Worm (Caenorhabditis elegans) whole organism, mixed stage, embryonic: ENCODE data around the gene F20D6.2.

ENCODE experiments used
- M03D4.4 ChIP-seq: sonication (generic microtip); optimal IDR thresholded peaks from 2 replicates; lab custom pipeline; 2017; ENCODE audit warnings: mild to moderate bottlenecking, missing genetic modification characterization, missing compliant biosample characterization
- bed-3 ChIP-seq: fragments of 200-800 bp; sonication (Bioruptor generic); optimal IDR thresholded peaks from 3 replicates; lab custom pipeline; 2018; ENCODE audit warnings: mild to moderate bottlenecking, missing genetic modification characterization, moderate library complexity, missing compliant biosample characterization
- blmp-1 ChIP-seq: fragments of 150-350 bp; optimal IDR thresholded peaks from 2 replicates; lab custom pipeline; 2014; ENCODE audit warnings: missing biosample characterization, missing genetic modification characterization
- ceh-39 ChIP-seq: fragments of 150-350 bp; optimal IDR thresholded peaks from 2 replicates; lab custom pipeline; 2014; ENCODE audit warnings: missing biosample characterization, missing genetic modification characterization
- ceh-43 ChIP-seq: fragments of 200-800 bp; sonication (Bioruptor generic); optimal IDR thresholded peaks from 2 replicates; lab custom pipeline; 2018; ENCODE audit warnings: mild to moderate bottlenecking, missing genetic modification characterization, moderate library complexity, missing compliant biosample characterization
- ceh-83 ChIP-seq: fragments of 200-800 bp; sonication (Bioruptor generic); optimal IDR thresholded peaks from 2 replicates; lab custom pipeline; 2018; ENCODE audit warnings: mild to moderate bottlenecking, missing genetic modification characterization, missing compliant biosample characterization
- ces-1 ChIP-seq: fragments of 150-350 bp; optimal IDR thresholded peaks from 2 replicates; lab custom pipeline; 2014; ENCODE audit warnings: missing biosample characterization, missing genetic modification reagents, missing genetic modification characterization
- cnd-1 ChIP-seq: fragments of 200-800 bp; sonication (Bioruptor generic); optimal IDR thresholded peaks from 2 replicates; lab custom pipeline; 2018; ENCODE audit warnings: mild to moderate bottlenecking, missing genetic modification characterization, missing compliant biosample characterization
- elt-1 ChIP-seq: sonication (generic microtip); optimal IDR thresholded peaks from 2 replicates; lab custom pipeline; 2017; ENCODE audit warnings: missing genetic modification characterization, mild to moderate bottlenecking, missing compliant biosample characterization, antibody characterized with exemption, moderate library complexity, borderline replicate concordance; ENCODE audit not compliant: insufficient read depth
- elt-3 ChIP-seq: fragments of 150-350 bp; optimal IDR thresholded peaks from 2 replicates; lab custom pipeline; 2014; ENCODE audit warnings: missing biosample characterization, missing genetic modification characterization
- flh-1 ChIP-seq: fragments of 200-800 bp; sonication (Bioruptor generic); optimal IDR thresholded peaks from 2 replicates; lab custom pipeline; 2018; ENCODE audit warnings: mild to moderate bottlenecking, missing genetic modification characterization, moderate library complexity, missing compliant biosample characterization
- lin-13 ChIP-seq: fragments of 150-350 bp; optimal IDR thresholded peaks from 2 replicates; lab custom pipeline; 2014; ENCODE audit warnings: missing biosample characterization, missing genetic modification characterization
- lin-32 ChIP-seq: fragments of 200-800 bp; sonication (Bioruptor generic); optimal IDR thresholded peaks from 2 replicates; lab custom pipeline; 2018; ENCODE audit warnings: mild to moderate bottlenecking, missing genetic modification characterization, missing compliant biosample characterization
- mab-5 ChIP-seq: fragments of 150-350 bp; optimal IDR thresholded peaks from 2 replicates; lab custom pipeline; 2014; ENCODE audit warnings: missing biosample characterization, missing genetic modification characterization
- mep-1 ChIP-seq: fragments of 150-350 bp; optimal IDR thresholded peaks from 2 replicates; lab custom pipeline; 2017; ENCODE audit warnings: missing biosample characterization, missing genetic modification reagents, missing genetic modification characterization, inconsistent platforms
- mls-2 ChIP-seq: sonication (generic microtip); optimal IDR thresholded peaks from 2 replicates; lab custom pipeline; 2016; ENCODE audit warnings: mild to moderate bottlenecking, missing genetic modification characterization, moderate library complexity, missing compliant biosample characterization
- nhr-12 ChIP-seq: fragments of 150-350 bp; optimal IDR thresholded peaks from 2 replicates; lab custom pipeline; 2014; ENCODE audit warnings: missing biosample characterization, missing genetic modification characterization
- nhr-2 ChIP-seq: fragments of 150-350 bp; optimal IDR thresholded peaks from 2 replicates; lab custom pipeline; 2014; ENCODE audit warnings: missing biosample characterization, missing genetic modification characterization
- nhr-237 ChIP-seq: fragments of 150-350 bp; optimal IDR thresholded peaks from 2 replicates; lab custom pipeline; 2014; ENCODE audit warnings: missing biosample characterization, missing genetic modification characterization
- nhr-28 ChIP-seq: fragments of 150-350 bp; optimal IDR thresholded peaks from 2 replicates; lab custom pipeline; 2014; ENCODE audit warnings: missing biosample characterization, missing genetic modification characterization
- nhr-76 ChIP-seq: sonication (generic microtip); optimal IDR thresholded peaks from 2 replicates; lab custom pipeline; 2017; ENCODE audit warnings: missing biosample characterization, missing genetic modification characterization
- pha-4 ChIP-seq: fragments of 150-350 bp; optimal IDR thresholded peaks from 2 replicates; lab custom pipeline; 2018; ENCODE audit warnings: missing biosample characterization, missing genetic modification reagents, missing genetic modification characterization
- sem-2 ChIP-seq: fragments of 200-800 bp; sonication (Bioruptor generic); optimal IDR thresholded peaks from 2 replicates; lab custom pipeline; 2018; ENCODE audit warnings: mild to moderate bottlenecking, missing genetic modification characterization, missing compliant biosample characterization
- snpc-4 ChIP-seq: fragments of 150-350 bp; optimal IDR thresholded peaks from 2 replicates; lab custom pipeline; 2014; ENCODE audit warnings: missing biosample characterization, missing genetic modification characterization
- sptf-1 ChIP-seq: sonication (generic microtip); optimal IDR thresholded peaks from 2 replicates; lab custom pipeline; 2017; ENCODE audit warnings: mild to moderate bottlenecking, missing genetic modification characterization, moderate library complexity, missing compliant biosample characterization
- tbx-8 ChIP-seq: fragments of 200-800 bp; sonication (Bioruptor generic); optimal IDR thresholded peaks from 2 replicates; lab custom pipeline; 2018; ENCODE audit warnings: mild to moderate bottlenecking, missing genetic modification characterization, moderate library complexity, missing compliant biosample characterization
- unc-120 ChIP-seq: sonication (generic microtip); optimal IDR thresholded peaks from 2 replicates; lab custom pipeline; 2017; ENCODE audit warnings: missing genetic modification characterization, missing compliant biosample characterization; ENCODE audit not compliant: poor library complexity, severe bottlenecking
- unc-39 ChIP-seq: fragments of 150-350 bp; optimal IDR thresholded peaks from 2 replicates; lab custom pipeline; 2014; ENCODE audit warnings: missing biosample characterization, missing genetic modification characterization
- unc-62 ChIP-seq: fragments of 150-350 bp; optimal IDR thresholded peaks from 2 replicates; lab custom pipeline; 2014; ENCODE audit warnings: missing biosample characterization, missing genetic modification reagents, missing genetic modification characterization
- zip-8 ChIP-seq: fragments of 150-350 bp; optimal IDR thresholded peaks from 2 replicates; lab custom pipeline; 2014; ENCODE audit warnings: missing biosample characterization, missing genetic modification characterization
- ztf-11 ChIP-seq: fragments of 150-350 bp; optimal IDR thresholded peaks from 2 replicates; lab custom pipeline; 2014; ENCODE audit warnings: missing biosample characterization, missing genetic modification characterization

F20D6.2 gene

DNA sequence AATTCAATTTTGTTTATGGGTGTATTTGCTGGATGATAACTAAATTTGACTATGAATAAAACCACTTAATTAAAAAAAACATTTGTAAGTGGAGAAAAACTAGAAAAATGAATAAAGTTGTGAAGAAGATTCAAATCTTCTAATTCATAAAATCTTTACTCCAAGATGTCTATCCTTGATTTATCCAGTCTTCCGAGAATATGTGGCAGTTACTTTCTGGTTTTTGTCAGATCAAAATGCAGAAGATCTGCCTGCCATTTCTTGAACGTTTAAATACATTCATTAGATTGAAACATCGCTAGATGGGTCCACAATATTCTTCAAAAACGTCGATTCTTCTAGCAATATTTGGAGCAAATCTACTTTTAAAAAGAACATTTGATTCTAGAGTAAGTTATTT lies at the start of gene F20D6.2:
Gene F20D6.2 (plus strand): TSS at position 301 of the 400 bp plus-strand sequence.
- no peak for TF ChIP-seq flh-1
- no peak for TF ChIP-seq pha-4 (tag; lab: Kevin White, UChicago)
- no peak for TF ChIP-seq nhr-12 (tag; lab: Kevin White, UChicago)

DNA sequence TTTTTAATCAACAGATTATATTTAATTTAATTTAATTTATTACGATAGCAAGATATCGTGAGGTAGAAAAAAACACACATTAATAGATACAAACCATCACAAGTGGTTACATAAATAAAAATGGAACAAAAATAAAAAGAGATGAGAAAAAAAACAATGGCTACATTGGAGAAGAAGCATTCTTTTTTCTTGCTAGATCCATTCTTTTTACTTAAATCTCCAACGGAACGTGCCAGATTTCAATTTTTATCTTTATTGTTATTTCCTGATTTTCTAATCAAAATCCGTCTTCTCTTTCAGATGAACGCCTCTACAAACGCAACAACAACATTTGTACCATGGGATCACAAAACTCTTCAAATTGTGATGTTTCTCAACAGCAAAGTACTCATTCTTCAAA lies 42.2 kb upstream of the F20D6.2 start, which contains the start of gene D1014.2:
Gene D1014.2 (plus strand): TSS at position 301 of the 400 bp plus-strand sequence.
- no peak for TF ChIP-seq bed-3 (GFP tag; lab: Kevin White, UChicago)
- no peak for TF ChIP-seq lin-13 (tag; lab: Kevin White, UChicago)
- no peak for TF ChIP-seq ceh-83 (GFP tag; lab: Kevin White, UChicago)
- TF ChIP-seq ceh-43 (GFP tag; lab: Kevin White, UChicago) = no peak

- TF ChIP-seq nhr-2 (no peak), M03D4.4 (tag; lab: Kevin White, UChicago) (no peak), ztf-11 (no peak), snpc-4 (tag; lab: Kevin White, UChicago) (no peak), zip-8 (tag; lab: Kevin White, UChicago) (no peak), ceh-39 (tag; lab: Kevin White, UChicago) (no peak), unc-120 (tag; lab: Kevin White, UChicago) (no peak), lin-13 (tag; lab: Kevin White, UChicago) (no peak), nhr-28 (tag; lab: Kevin White, UChicago) (no peak), ceh-43 (GFP tag; lab: Kevin White, UChicago) (no peak), cnd-1 (no peak), unc-62 (GFP tag; lab: Kevin White, UChicago) (no peak), sem-2 (GFP tag; lab: Kevin White, UChicago) (no peak)
Observed at ce11 chrV:8144515-8144914, 41.3 kb upstream of the F20D6.2 start.

- no peak for TF ChIP-seq zip-8 (tag; lab: Kevin White, UChicago)
- TF ChIP-seq tbx-8 (GFP tag; lab: Kevin White, UChicago) = no peak
- no peak for TF ChIP-seq sptf-1 (tag; lab: Kevin White, UChicago)
- TF ChIP-seq nhr-28 (tag; lab: Kevin White, UChicago) = no peak
- TF ChIP-seq snpc-4 (tag; lab: Kevin White, UChicago) = no peak
- TF ChIP-seq blmp-1 (tag; lab: Kevin White, UChicago) = no peak
- TF ChIP-seq sem-2 (GFP tag; lab: Kevin White, UChicago) = no peak
- no peak for TF ChIP-seq lin-13 (tag; lab: Kevin White, UChicago)
- no peak for TF ChIP-seq elt-3 (tag; lab: Kevin White, UChicago)
- TF ChIP-seq ceh-83 (GFP tag; lab: Kevin White, UChicago) = no peak
- TF ChIP-seq, all 35 proteins: peak for 0
Observed at ce11 chrV:8145329-8145728, 40.5 kb upstream of the F20D6.2 start, which contains the start of gene D1014.13. Gene D1014.13, plus strand, starts transcription at chrV:8145629.

- TF ChIP-seq nhr-76 (tag; lab: Kevin White, UChicago) = no peak
- no peak for TF ChIP-seq sptf-1 (tag; lab: Kevin White, UChicago)
- TF ChIP-seq nhr-12 (tag; lab: Kevin White, UChicago) = no peak
- TF ChIP-seq lin-13 (tag; lab: Kevin White, UChicago) = no peak
- no peak for TF ChIP-seq unc-39 (tag; lab: Kevin White, UChicago)
- TF ChIP-seq flh-1 = no peak
- TF ChIP-seq M03D4.4 (tag; lab: Kevin White, UChicago) = no peak
- TF ChIP-seq mls-2 = no peak
- no peak for TF ChIP-seq lin-32
- TF ChIP-seq zip-8 (tag; lab: Kevin White, UChicago) = no peak
- no peak for TF ChIP-seq mab-5 (tag; lab: Kevin White, UChicago)
- TF ChIP-seq nhr-237 (tag; lab: Kevin White, UChicago) = no peak
- no peak for TF ChIP-seq nhr-28 (tag; lab: Kevin White, UChicago)
- no peak for TF ChIP-seq ceh-39 (tag; lab: Kevin White, UChicago)
- TF ChIP-seq unc-120 (tag; lab: Kevin White, UChicago) = no peak
- no peak for TF ChIP-seq tbx-8 (GFP tag; lab: Kevin White, UChicago)
- TF ChIP-seq ztf-11 = no peak
- no peak for TF ChIP-seq sem-2 (GFP tag; lab: Kevin White, UChicago)
- TF ChIP-seq elt-3 (tag; lab: Kevin White, UChicago) = no peak
- no peak for TF ChIP-seq ceh-43 (GFP tag; lab: Kevin White, UChicago)
Observed at ce11 chrV:8155743-8156142, 30.1 kb upstream of the F20D6.2 start.

DNA sequence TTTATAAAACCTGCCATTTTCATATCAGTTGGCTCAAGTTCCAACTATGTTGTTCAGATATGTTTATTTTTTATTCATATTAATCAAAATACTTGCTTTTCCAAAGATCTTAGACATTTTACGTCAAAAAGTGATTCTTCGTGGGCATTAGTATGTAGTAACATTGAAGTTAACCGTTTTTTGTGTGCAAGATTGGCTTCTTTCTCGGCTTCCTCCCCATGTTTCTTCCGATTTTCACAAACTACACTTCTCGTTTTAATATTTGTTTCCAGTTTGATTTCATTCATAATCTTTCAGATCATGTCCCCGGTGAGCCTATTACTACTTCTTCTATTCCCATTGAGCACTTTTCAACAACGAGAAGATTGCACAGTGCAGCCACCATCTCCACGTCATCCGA lies 28.4 kb upstream of the F20D6.2 start, which contains the start of gene sul-2:
Gene sul-2 (plus strand): TSS at position 301 of the 400 bp plus-strand sequence.
- no peak for TF ChIP-seq pha-4 (tag; lab: Kevin White, UChicago)
- TF ChIP-seq cnd-1 = no peak
- no peak for TF ChIP-seq unc-62 (GFP tag; lab: Kevin White, UChicago)
- no peak for TF ChIP-seq ceh-83 (GFP tag; lab: Kevin White, UChicago)
- no peak for TF ChIP-seq mep-1 (tag; lab: Kevin White, UChicago)
- TF ChIP-seq ces-1 (GFP tag; lab: Kevin White, UChicago) = no peak
- no peak for TF ChIP-seq flh-1
- TF ChIP-seq M03D4.4 (tag; lab: Kevin White, UChicago) = no peak
- TF ChIP-seq elt-1 (tag; lab: Kevin White, UChicago) = no peak
- no peak for TF ChIP-seq elt-3 (tag; lab: Kevin White, UChicago)
- TF ChIP-seq mls-2 = no peak
